Fruit fly (Drosophila melanogaster) whole organism, embryonic: Measurements from ENCODE around the gene CG10185.

Source experiments
- Bteb2 ChIP-seq: fragments of 200-800 bp; sonication (Bioruptor generic); optimal IDR thresholded peaks from 2 replicates; lab custom pipeline; 2016; ENCODE audit warnings: missing biosample characterization, missing genetic modification characterization
- C15 ChIP-seq: fragments of 200-800 bp; sonication (Bioruptor generic); IDR thresholded peaks from 3 replicates; pipeline ENCODE4 v1.3.6; 2022; ENCODE audit warnings: missing biosample characterization, missing genetic modification characterization
- CG10147 ChIP-seq: fragments of 200-800 bp; sonication (Bioruptor generic); optimal IDR thresholded peaks from 2 replicates; lab custom pipeline; 2019; ENCODE audit warnings: missing biosample characterization, mild to moderate bottlenecking, missing genetic modification characterization, moderate library complexity
- CG11085 ChIP-seq: fragments of 200-800 bp; sonication (Bioruptor generic); IDR thresholded peaks from 2 replicates; pipeline ENCODE4 v1.3.6; 2022; ENCODE audit warnings: missing biosample characterization, missing genetic modification characterization
- CG12236 ChIP-seq: fragments of 200-800 bp; sonication (Bioruptor generic); optimal IDR thresholded peaks from 2 replicates; lab custom pipeline; 2016; ENCODE audit warnings: missing biosample characterization, missing genetic modification characterization
- CG12659 ChIP-seq: fragments of 200-800 bp; sonication (Bioruptor generic); optimal IDR thresholded peaks from 3 replicates; lab custom pipeline; 2017; ENCODE audit warnings: mild to moderate bottlenecking, missing biosample characterization, missing genetic modification reagents, missing genetic modification characterization
- CG14050 ChIP-seq: fragments of 200-800 bp; sonication (Bioruptor generic); IDR thresholded peaks from 3 replicates; pipeline ENCODE4 v1.3.6; 2022; ENCODE audit warnings: missing biosample characterization, missing genetic modification characterization
- CG14710 ChIP-seq: fragments of 200-800 bp; sonication (Bioruptor generic); optimal IDR thresholded peaks from 3 replicates; lab custom pipeline; 2019; ENCODE audit warnings: missing biosample characterization, mild to moderate bottlenecking, missing genetic modification characterization, moderate library complexity
- CG17385 ChIP-seq: fragments of 200-800 bp; sonication (Bioruptor generic); optimal IDR thresholded peaks from 3 replicates; lab custom pipeline; 2018; ENCODE audit warnings: missing biosample characterization, mild to moderate bottlenecking, missing genetic modification characterization
- CG17802 ChIP-seq: fragments of 200-800 bp; sonication (Bioruptor generic); optimal IDR thresholded peaks from 2 replicates; lab custom pipeline; 2018; ENCODE audit warnings: missing biosample characterization, mild to moderate bottlenecking, missing genetic modification characterization, moderate library complexity
- CG18619 ChIP-seq: fragments of 200-800 bp; sonication (Bioruptor generic); optimal IDR thresholded peaks from 3 replicates; lab custom pipeline; 2017; ENCODE audit warnings: missing biosample characterization, mild to moderate bottlenecking, missing genetic modification characterization
- CG33213 ChIP-seq: fragments of 200-800 bp; sonication (Bioruptor generic); optimal IDR thresholded peaks from 3 replicates; lab custom pipeline; 2016; ENCODE audit warnings: missing biosample characterization, missing genetic modification characterization
- CG33557 ChIP-seq: fragments of 200-800 bp; sonication (Bioruptor generic); optimal IDR thresholded peaks from 2 replicates; lab custom pipeline; 2019; ENCODE audit warnings: missing biosample characterization, mild to moderate bottlenecking, missing genetic modification characterization, moderate library complexity
- CG4282 ChIP-seq: fragments of 200-800 bp; sonication (Bioruptor generic); optimal IDR thresholded peaks from 2 replicates; lab custom pipeline; 2016; ENCODE audit warnings: missing biosample characterization, missing genetic modification characterization
- CG6813 ChIP-seq: fragments of 200-800 bp; sonication (Bioruptor generic); optimal IDR thresholded peaks from 2 replicates; lab custom pipeline; 2017; ENCODE audit warnings: missing biosample characterization, missing genetic modification characterization, mild to moderate bottlenecking, moderate library complexity, missing genetic modification reagents
- CG7372 ChIP-seq: fragments of 200-800 bp; sonication (Bioruptor generic); IDR thresholded peaks from 2 replicates; pipeline ENCODE4 v1.3.6; 2022; ENCODE audit warnings: missing biosample characterization, missing genetic modification characterization
- CG9797 ChIP-seq: fragments of 200-800 bp; sonication (Bioruptor generic); optimal IDR thresholded peaks from 3 replicates; lab custom pipeline; 2018; ENCODE audit warnings: missing biosample characterization, mild to moderate bottlenecking, missing genetic modification characterization
- Dip2 ChIP-seq: fragments of 200-800 bp; sonication (Bioruptor generic); IDR thresholded peaks from 2 replicates; pipeline ENCODE4 v1.3.6; 2022; ENCODE audit warnings: missing biosample characterization, missing genetic modification characterization
- E2f2 ChIP-seq: fragments of 200-800 bp; sonication (Bioruptor generic); IDR thresholded peaks from 2 replicates; pipeline ENCODE4 v1.3.6; 2022; ENCODE audit warnings: missing biosample characterization, missing genetic modification characterization
- Elba2 ChIP-seq: fragments of 200-800 bp; sonication (Bioruptor generic); optimal IDR thresholded peaks from 3 replicates; lab custom pipeline; 2016; ENCODE audit warnings: missing biosample characterization, missing genetic modification characterization
- H2.0 ChIP-seq: fragments of 200-800 bp; sonication (Bioruptor generic); IDR thresholded peaks from 2 replicates; pipeline ENCODE4 v1.3.6; 2022; ENCODE audit warnings: missing biosample characterization, missing genetic modification characterization
- HHEX ChIP-seq: fragments of 200-800 bp; sonication (Bioruptor generic); optimal IDR thresholded peaks from 3 replicates; lab custom pipeline; 2017; ENCODE audit warnings: missing biosample characterization, mild to moderate bottlenecking, missing genetic modification characterization, missing genetic modification reagents
- NFAT ChIP-seq: fragments of 200-800 bp; sonication (Bioruptor generic); IDR thresholded peaks from 2 replicates; pipeline ENCODE4 v1.3.6; 2022; ENCODE audit warnings: missing biosample characterization, missing genetic modification characterization
- PHDP ChIP-seq: fragments of 200-800 bp; sonication (Bioruptor generic); optimal IDR thresholded peaks from 3 replicates; lab custom pipeline; 2018; ENCODE audit warnings: missing biosample characterization, mild to moderate bottlenecking, missing genetic modification characterization, moderate library complexity
- Side ChIP-seq: fragments of 200-800 bp; sonication (Bioruptor generic); optimal IDR thresholded peaks from 2 replicates; lab custom pipeline; 2016; ENCODE audit warnings: missing biosample characterization, missing genetic modification characterization
- Spps ChIP-seq: fragments of 200-800 bp; sonication (Bioruptor generic); optimal IDR thresholded peaks from 2 replicates; lab custom pipeline; 2018; ENCODE audit warnings: missing biosample characterization, mild to moderate bottlenecking, missing genetic modification characterization
- TFAM ChIP-seq: fragments of 200-800 bp; sonication (Bioruptor generic); optimal IDR thresholded peaks from 2 replicates; lab custom pipeline; 2017; ENCODE audit warnings: missing biosample characterization, missing genetic modification characterization, inconsistent platforms
- Trl ChIP-seq, 3 experiments: fragments of >200 bp in 2 of 3; fragments of 200-800 bp in 1 of 3; sonication (Bioruptor generic) in 1 of 3; optimal IDR thresholded peaks; 2 replicates in 1 of 3; 3 replicates in 2 of 3; lab custom pipeline; 2016 to 2017; ENCODE audit warnings: missing biosample characterization in 1 of 3, missing genetic modification characterization in 1 of 3
- ab ChIP-seq: fragments of 200-800 bp; sonication (Bioruptor generic); optimal IDR thresholded peaks from 2 replicates; lab custom pipeline; 2016; ENCODE audit warnings: missing biosample characterization, missing genetic modification characterization
- bowl ChIP-seq: fragments of 200-800 bp; sonication (Bioruptor generic); IDR thresholded peaks from 2 replicates; pipeline ENCODE4 v1.3.6; 2022; ENCODE audit warnings: missing biosample characterization, missing genetic modification characterization
- corto ChIP-seq: fragments of 200-800 bp; sonication (Bioruptor generic); optimal IDR thresholded peaks from 2 replicates; lab custom pipeline; 2016; ENCODE audit warnings: missing biosample characterization, mild to moderate bottlenecking, missing genetic modification characterization, moderate library complexity
- croc ChIP-seq: fragments of 200-800 bp; sonication (Bioruptor generic); conservative IDR thresholded peaks from 3 replicates; pipeline ENCODE4 v1.3.6; 2022; ENCODE audit warnings: missing biosample characterization, missing genetic modification characterization
- da ChIP-seq: fragments of 200-800 bp; sonication (Bioruptor generic); optimal IDR thresholded peaks from 2 replicates; lab custom pipeline; 2016; ENCODE audit warnings: missing biosample characterization, missing genetic modification characterization
- dimm ChIP-seq: fragments of 200-800 bp; sonication (Bioruptor generic); IDR thresholded peaks from 2 replicates; pipeline ENCODE4 v1.3.6; 2022; ENCODE audit warnings: missing biosample characterization, missing genetic modification characterization
- dm ChIP-seq: fragments of 200-800 bp; sonication (Bioruptor generic); optimal IDR thresholded peaks from 3 replicates; lab custom pipeline; 2016; ENCODE audit warnings: missing biosample characterization, missing genetic modification characterization
- ems ChIP-seq: fragments of 200-800 bp; sonication (Bioruptor generic); optimal IDR thresholded peaks from 3 replicates; lab custom pipeline; 2016; ENCODE audit warnings: missing biosample characterization, missing genetic modification characterization
- ewg ChIP-seq: fragments of 200-800 bp; sonication (Bioruptor generic); optimal IDR thresholded peaks from 3 replicates; lab custom pipeline; 2017; ENCODE audit warnings: mild to moderate bottlenecking, missing biosample characterization, missing genetic modification reagents, missing genetic modification characterization
- fd102C ChIP-seq: fragments of 200-800 bp; sonication (Bioruptor generic); optimal IDR thresholded peaks from 2 replicates; lab custom pipeline; 2018; ENCODE audit warnings: missing biosample characterization, mild to moderate bottlenecking, missing genetic modification characterization, moderate library complexity
- fd96Cb ChIP-seq: fragments of 200-800 bp; sonication (Bioruptor generic); optimal IDR thresholded peaks from 2 replicates; lab custom pipeline; 2018; ENCODE audit warnings: missing biosample characterization, mild to moderate bottlenecking, missing genetic modification characterization, moderate library complexity
- gsb ChIP-seq: fragments of 200-800 bp; sonication (Bioruptor generic); IDR thresholded peaks from 2 replicates; pipeline ENCODE4 v1.3.6; 2022; ENCODE audit warnings: missing biosample characterization, missing genetic modification characterization
- hb ChIP-seq: fragments of 200-800 bp; sonication (Bioruptor generic); IDR thresholded peaks from 3 replicates; pipeline ENCODE4 v1.3.6; 2022; ENCODE audit warnings: missing biosample characterization, missing genetic modification characterization; ENCODE audit not compliant: partially characterized antibody
- ken ChIP-seq: fragments of 200-800 bp; sonication (Bioruptor generic); IDR thresholded peaks from 3 replicates; pipeline ENCODE4 v1.3.6; 2022; ENCODE audit warnings: missing biosample characterization, missing genetic modification characterization
- lov ChIP-seq, 2 experiments: fragments of 200-800 bp in 1 of 2; fragments of >200 bp in 1 of 2; sonication (Bioruptor generic) in 1 of 2; IDR thresholded peaks in 1 of 2; optimal IDR thresholded peaks in 1 of 2; 2 replicates in 1 of 2; 3 replicates in 1 of 2; pipeline versions ENCODE4 v1.3.6 to Lab custom; 2017 to 2022; ENCODE audit warnings: missing biosample characterization in 1 of 2, missing genetic modification characterization in 1 of 2
- luna ChIP-seq: fragments of 200-800 bp; sonication (Bioruptor generic); optimal IDR thresholded peaks from 2 replicates; lab custom pipeline; 2016; ENCODE audit warnings: missing biosample characterization, missing genetic modification characterization
- peb ChIP-seq: fragments of 200-800 bp; sonication (Bioruptor generic); IDR thresholded peaks from 2 replicates; pipeline ENCODE4 v1.3.6; 2022; ENCODE audit warnings: missing biosample characterization, missing genetic modification characterization
- pum ChIP-seq: fragments of 200-800 bp; sonication (Bioruptor generic); optimal IDR thresholded peaks from 2 replicates; lab custom pipeline; 2016; ENCODE audit warnings: missing biosample characterization, missing genetic modification characterization
- sqz ChIP-seq: fragments of 200-800 bp; sonication (Bioruptor generic); optimal IDR thresholded peaks from 3 replicates; lab custom pipeline; 2018; ENCODE audit warnings: missing biosample characterization, mild to moderate bottlenecking, missing genetic modification characterization
- sr ChIP-seq: fragments of 200-800 bp; sonication (Bioruptor generic); IDR thresholded peaks from 3 replicates; pipeline ENCODE4 v1.3.6; 2022; ENCODE audit warnings: missing biosample characterization, missing genetic modification characterization
- ttk ChIP-seq: fragments of 200-800 bp; sonication (Bioruptor generic); IDR thresholded peaks from 2 replicates; pipeline ENCODE4 v2.1.2; 2022; ENCODE audit warnings: missing biosample characterization, missing genetic modification characterization
- twi ChIP-seq: fragments of 200-800 bp; optimal IDR thresholded peaks from 2 replicates; lab custom pipeline; 2019; ENCODE audit warnings: missing biosample characterization, mild to moderate bottlenecking, missing genetic modification characterization, moderate library complexity
- tx ChIP-seq: fragments of 200-800 bp; sonication (Bioruptor generic); optimal IDR thresholded peaks from 2 replicates; lab custom pipeline; 2016; ENCODE audit warnings: missing biosample characterization, missing genetic modification characterization

CG10185 gene

DNA sequence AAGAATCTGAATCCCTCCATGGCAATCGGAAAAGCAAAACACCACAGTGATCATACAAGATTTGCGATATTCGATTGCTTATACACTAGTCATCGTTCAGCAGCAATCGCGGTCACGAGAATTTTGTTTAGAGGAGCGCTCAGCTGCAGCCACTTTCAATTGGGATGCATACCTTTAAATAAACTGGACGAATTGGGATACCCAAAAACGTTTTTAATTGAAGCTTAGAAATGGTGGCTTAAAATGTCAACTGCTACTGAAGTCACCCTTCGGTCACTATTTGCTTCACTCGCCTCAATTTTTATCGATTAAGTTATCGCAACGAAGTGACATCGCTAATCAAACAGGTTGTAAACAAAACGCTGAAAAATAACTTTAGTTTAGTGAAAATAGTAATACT lies 18.0 kb downstream of the CG10185 start, which contains the start of the genes IKKbeta and CG5013 (continued):
- TF ChIP-seq CG17385 (GFP tag; lab: Kevin White, UChicago): peak; percentile 7
- TF ChIP-seq Elba2 (GFP tag; lab: Kevin White, UChicago): peak; percentile 54
- TF ChIP-seq twi (tag; lab: Kevin White, UChicago): peak; percentile 26
- peak; percentile 54 for TF ChIP-seq dm
- no peak for TF ChIP-seq gsb (GFP tag; lab: Robert Waterston, UW)
- TF ChIP-seq CG9797 (GFP tag; lab: Kevin White, UChicago): peak; percentile 23
- TF ChIP-seq CG10147 (GFP tag; lab: Kevin White, UChicago): peak; percentile 50
- TF ChIP-seq CG33557: peak; percentile 38
- peak; percentile 55 for TF ChIP-seq CG4282 (GFP tag; lab: Kevin White, UChicago)
- TF ChIP-seq CG33213 (GFP tag; lab: Kevin White, UChicago): peak; percentile 55
- no peak for TF ChIP-seq Dip2 (GFP tag; lab: Robert Waterston, UW)
- TF ChIP-seq CG14710: peak; percentile 75
- TF ChIP-seq Trl (optimal IDR thresholded peaks at IDR 0.05; lab: Kevin White, UChicago): no peak
- peak; percentile 63 for TF ChIP-seq Trl (GFP tag; optimal IDR thresholded peaks at IDR 0.05; lab: Kevin White, UChicago)
- TF ChIP-seq ttk (GFP tag; lab: Robert Waterston, UW): no peak
- no peak for TF ChIP-seq CG6813
- no peak for TF ChIP-seq CG12236 (GFP tag; lab: Kevin White, UChicago)
- no peak for TF ChIP-seq H2.0 (GFP tag; lab: Robert Waterston, UW)
- no peak for TF ChIP-seq lov (optimal IDR thresholded peaks at IDR 0.05; lab: Kevin White, UChicago)
- TF ChIP-seq lov (GFP tag; IDR thresholded peaks at IDR 0.05; lab: Robert Waterston, UW): no peak
- TF ChIP-seq sr (GFP tag; lab: Robert Waterston, UW): no peak
- TF ChIP-seq fd96Cb (tag; lab: Kevin White, UChicago): no peak
- TF ChIP-seq bowl (GFP tag; lab: Robert Waterston, UW): no peak
- TF ChIP-seq dimm (GFP tag; lab: Robert Waterston, UW): no peak
- TF ChIP-seq fd102C (GFP tag; lab: Kevin White, UChicago): no peak
- TF ChIP-seq pum (GFP tag; lab: Kevin White, UChicago): peak; percentile 29
- TF ChIP-seq HHEX (GFP tag; lab: Kevin White, UChicago): peak; percentile 36
- no peak for TF ChIP-seq croc
- no peak for TF ChIP-seq sqz
- TF ChIP-seq CG18619 (GFP tag; lab: Kevin White, UChicago): peak; percentile 5
- no peak for TF ChIP-seq PHDP (tag; lab: Kevin White, UChicago)
- TF ChIP-seq hb (GFP tag; lab: Robert Waterston, UW): peak; percentile 80
- TF ChIP-seq TFAM (GFP tag; lab: Kevin White, UChicago): no peak
- peak; percentile 63 for TF ChIP-seq tx (GFP tag; lab: Kevin White, UChicago)
- no peak for TF ChIP-seq C15 (GFP tag; lab: Robert Waterston, UW)
- peak; percentile 75 for TF ChIP-seq CG12659 (GFP tag; lab: Kevin White, UChicago)
- 0 out of 2 replicates have a peak, but pooled peaks have one; percentile 41 for TF ChIP-seq NFAT
- TF ChIP-seq corto (GFP tag; lab: Kevin White, UChicago): no peak
- no peak for TF ChIP-seq ab (GFP tag; lab: Kevin White, UChicago)
- TF ChIP-seq luna (GFP tag; lab: Kevin White, UChicago): peak; percentile 35
- TF ChIP-seq da (GFP tag; lab: Kevin White, UChicago): no peak
- TF ChIP-seq ems (GFP tag; lab: Kevin White, UChicago): peak; percentile 43
- TF ChIP-seq Bteb2 (GFP tag; lab: Kevin White, UChicago): no peak
- no peak for TF ChIP-seq peb
- no peak for TF ChIP-seq Spps (tag; lab: Kevin White, UChicago)
- TF ChIP-seq Side: peak; percentile 49
- TF ChIP-seq ken (GFP tag; lab: Robert Waterston, UW): peak; percentile 52; the same call in 1 of the 3 replicates
- no peak for TF ChIP-seq CG14050 (GFP tag; lab: Robert Waterston, UW)
- TF ChIP-seq E2f2: peak; percentile 30; the same call in 1 of the 2 replicates
- no peak for TF ChIP-seq CG11085
- TF ChIP-seq CG17802 (tag; lab: Kevin White, UChicago): no peak
- no peak for TF ChIP-seq ewg (GFP tag; lab: Kevin White, UChicago)
- 0 out of 2 replicates have a peak, but pooled peaks have one; percentile 35 for TF ChIP-seq CG7372 (GFP tag; lab: Robert Waterston, UW)
